Worm (Caenorhabditis elegans) whole organism, L1 larva: ENCODE data around the gene chtb-3.

ENCODE experiments used
- C04F5.9 ChIP-seq: sonication (generic microtip); optimal IDR thresholded peaks from 2 replicates; lab custom pipeline; 2016; ENCODE audit warnings: missing genetic modification characterization, missing compliant biosample characterization
- C34B4.2 ChIP-seq: sonication (generic microtip); optimal IDR thresholded peaks from 2 replicates; lab custom pipeline; 2017; ENCODE audit warnings: mild to moderate bottlenecking, missing genetic modification characterization, missing compliant biosample characterization
- F16B12.6 ChIP-seq: fragments of 150-350 bp; optimal IDR thresholded peaks from 2 replicates; lab custom pipeline; 2014; ENCODE audit warnings: missing biosample characterization, missing genetic modification characterization
- alr-1 ChIP-seq: fragments of 200-800 bp; sonication (Bioruptor generic); optimal IDR thresholded peaks from 2 replicates; lab custom pipeline; 2018; ENCODE audit warnings: borderline replicate concordance, mild to moderate bottlenecking, missing genetic modification characterization, missing compliant biosample characterization
- ama-1 ChIP-seq: fragments of 150-350 bp; optimal IDR thresholded peaks from 2 replicates; lab custom pipeline; 2014
- ceh-8 ChIP-seq: fragments of 200-800 bp; sonication (Bioruptor generic); optimal IDR thresholded peaks from 2 replicates; lab custom pipeline; 2018; ENCODE audit warnings: mild to moderate bottlenecking, missing genetic modification characterization, moderate library complexity, missing compliant biosample characterization
- ces-1 ChIP-seq: fragments of 150-350 bp; optimal IDR thresholded peaks from 2 replicates; lab custom pipeline; 2014; ENCODE audit warnings: missing biosample characterization, missing genetic modification reagents, missing genetic modification characterization
- dsc-1 ChIP-seq: sonication (generic microtip); optimal IDR thresholded peaks from 2 replicates; lab custom pipeline; 2016; ENCODE audit warnings: mild to moderate bottlenecking, missing genetic modification characterization, missing compliant biosample characterization
- efl-3 ChIP-seq: fragments of 200-800 bp; sonication (Bioruptor generic); optimal IDR thresholded peaks from 2 replicates; lab custom pipeline; 2018; ENCODE audit warnings: mild to moderate bottlenecking, missing genetic modification characterization, missing compliant biosample characterization
- egl-13 ChIP-seq: sonication (generic microtip); optimal IDR thresholded peaks from 2 replicates; lab custom pipeline; 2016; ENCODE audit warnings: missing genotype, missing genetic modification reagents, missing genetic modification characterization, missing compliant biosample characterization
- elt-2 ChIP-seq: sonication (generic microtip); optimal IDR thresholded peaks from 2 replicates; lab custom pipeline; 2016; ENCODE audit warnings: missing genetic modification characterization, mild to moderate bottlenecking, inconsistent platforms, missing compliant biosample characterization, missing genetic modification reagents
- fkh-10 ChIP-seq: sonication (generic microtip); optimal IDR thresholded peaks from 2 replicates; lab custom pipeline; 2017; ENCODE audit warnings: missing biosample characterization, missing genetic modification reagents, missing genetic modification characterization
- fos-1 ChIP-seq: fragments of 150-350 bp; optimal IDR thresholded peaks from 2 replicates; lab custom pipeline; 2014; ENCODE audit warnings: missing biosample characterization, missing genetic modification characterization
- grh-1 ChIP-seq: fragments of 200-800 bp; sonication (Bioruptor generic); IDR thresholded peaks from 2 replicates; pipeline ENCODE4 v1.3.6; 2022; ENCODE audit warnings: missing genetic modification reagents, missing genetic modification characterization, missing compliant biosample characterization
- hlh-4 ChIP-seq: sonication (generic microtip); optimal IDR thresholded peaks from 2 replicates; lab custom pipeline; 2016; ENCODE audit warnings: mild to moderate bottlenecking, missing genetic modification characterization, missing compliant biosample characterization
- hpl-2 ChIP-seq: fragments of 150-350 bp; optimal IDR thresholded peaks from 2 replicates; lab custom pipeline; 2014; ENCODE audit warnings: missing biosample characterization, missing genetic modification reagents, missing genetic modification characterization
- irx-1 ChIP-seq: sonication (generic microtip); optimal IDR thresholded peaks from 2 replicates; lab custom pipeline; 2016; ENCODE audit warnings: missing genetic modification characterization, missing compliant biosample characterization
- isw-1 ChIP-seq: fragments of 200-800 bp; sonication (Bioruptor generic); IDR thresholded peaks from 2 replicates; pipeline ENCODE4 v1.3.6; 2022; ENCODE audit warnings: missing genetic modification characterization, missing compliant biosample characterization
- lin-14 ChIP-seq: fragments of 200-800 bp; sonication (Bioruptor generic); optimal IDR thresholded peaks from 2 replicates; lab custom pipeline; 2018; ENCODE audit warnings: mild to moderate bottlenecking, missing genetic modification characterization, moderate library complexity, missing compliant biosample characterization
- lin-35 ChIP-seq, 2 experiments: fragments of 150-350 bp; optimal IDR thresholded peaks; 2 replicates each; lab custom pipeline; 2014; ENCODE audit warnings: missing biosample characterization in 2 of 2, missing genetic modification characterization in 2 of 2, missing genetic modification reagents in 2 of 2
- lsy-2 ChIP-seq, 2 experiments: fragments of 150-350 bp; optimal IDR thresholded peaks; 2 replicates each; lab custom pipeline; 2014; ENCODE audit warnings: missing biosample characterization in 2 of 2, missing genetic modification characterization in 2 of 2
- mab-9 ChIP-seq: fragments of 200-800 bp; sonication (Bioruptor generic); IDR thresholded peaks from 2 replicates; pipeline ENCODE4 v1.3.6; 2022; ENCODE audit warnings: missing genetic modification reagents, missing genetic modification characterization, missing compliant biosample characterization
- mdl-1 ChIP-seq, 2 experiments: fragments of 150-350 bp; optimal IDR thresholded peaks; 2 replicates each; lab custom pipeline; 2014 to 2017; ENCODE audit warnings: missing biosample characterization in 2 of 2, missing genetic modification characterization in 2 of 2, inconsistent platforms in 1 of 2
- mef-2 ChIP-seq: fragments of 150-350 bp; optimal IDR thresholded peaks from 2 replicates; lab custom pipeline; 2014; ENCODE audit warnings: missing biosample characterization, missing genetic modification characterization
- mep-1 ChIP-seq: fragments of 150-350 bp; optimal IDR thresholded peaks from 2 replicates; lab custom pipeline; 2014; ENCODE audit warnings: missing biosample characterization, missing genetic modification characterization
- nhr-11 ChIP-seq: fragments of 150-350 bp; optimal IDR thresholded peaks from 2 replicates; lab custom pipeline; 2014; ENCODE audit warnings: missing biosample characterization, missing genetic modification characterization
- nhr-12 ChIP-seq: sonication (generic microtip); optimal IDR thresholded peaks from 2 replicates; lab custom pipeline; 2017; ENCODE audit warnings: missing biosample characterization, missing genetic modification characterization
- nhr-20 ChIP-seq: sonication (generic microtip); optimal IDR thresholded peaks from 2 replicates; lab custom pipeline; 2016; ENCODE audit warnings: mild to moderate bottlenecking, missing genetic modification characterization, missing compliant biosample characterization
- nhr-237 ChIP-seq: fragments of 150-350 bp; optimal IDR thresholded peaks from 2 replicates; lab custom pipeline; 2014; ENCODE audit warnings: missing biosample characterization, missing genetic modification characterization
- nhr-28 ChIP-seq: fragments of 150-350 bp; optimal IDR thresholded peaks from 2 replicates; lab custom pipeline; 2014; ENCODE audit warnings: missing biosample characterization, missing genetic modification characterization
- nhr-76 ChIP-seq: sonication (generic microtip); optimal IDR thresholded peaks from 2 replicates; lab custom pipeline; 2017; ENCODE audit warnings: missing biosample characterization, missing genetic modification characterization
- nhr-90 ChIP-seq: sonication (generic microtip); optimal IDR thresholded peaks from 2 replicates; lab custom pipeline; 2016; ENCODE audit warnings: mild to moderate bottlenecking, missing genetic modification characterization, missing compliant biosample characterization; ENCODE audit not compliant: poor library complexity
- pqm-1 ChIP-seq: sonication (generic microtip); optimal IDR thresholded peaks from 3 replicates; lab custom pipeline; 2017; ENCODE audit warnings: missing biosample characterization, missing genetic modification characterization
- rnt-1 ChIP-seq: sonication (generic microtip); optimal IDR thresholded peaks from 2 replicates; lab custom pipeline; 2016; ENCODE audit warnings: mild to moderate bottlenecking, missing genetic modification characterization, moderate library complexity, missing compliant biosample characterization
- snpc-4 ChIP-seq: fragments of 150-350 bp; optimal IDR thresholded peaks from 2 replicates; lab custom pipeline; 2014; ENCODE audit warnings: missing biosample characterization, missing genetic modification characterization
- snu-23 ChIP-seq: sonication (generic microtip); optimal IDR thresholded peaks from 2 replicates; lab custom pipeline; 2016; ENCODE audit warnings: missing genetic modification characterization, missing compliant biosample characterization
- sox-4 ChIP-seq: sonication (generic microtip); optimal IDR thresholded peaks from 2 replicates; lab custom pipeline; 2016; ENCODE audit warnings: missing genetic modification characterization, missing compliant biosample characterization
- sptf-1 ChIP-seq: fragments of 150-350 bp; optimal IDR thresholded peaks from 2 replicates; lab custom pipeline; 2014; ENCODE audit warnings: missing biosample characterization, missing genetic modification characterization
- sup-37 ChIP-seq: fragments of 200-800 bp; sonication (Bioruptor generic); optimal IDR thresholded peaks from 2 replicates; lab custom pipeline; 2018; ENCODE audit warnings: mild to moderate bottlenecking, missing genetic modification characterization, missing compliant biosample characterization
- swsn-7 ChIP-seq: sonication (generic microtip); optimal IDR thresholded peaks from 2 replicates; lab custom pipeline; 2016; ENCODE audit warnings: missing genetic modification characterization, missing compliant biosample characterization
- tbx-2 ChIP-seq: sonication (generic microtip); optimal IDR thresholded peaks from 2 replicates; lab custom pipeline; 2016; ENCODE audit warnings: missing genetic modification characterization, missing compliant biosample characterization
- unc-30 ChIP-seq: sonication (generic microtip); optimal IDR thresholded peaks from 2 replicates; lab custom pipeline; 2017; ENCODE audit warnings: missing biosample characterization, missing genetic modification characterization
- unc-62 ChIP-seq: fragments of 150-350 bp; optimal IDR thresholded peaks from 2 replicates; lab custom pipeline; 2014; ENCODE audit warnings: missing biosample characterization, missing genetic modification reagents, missing genetic modification characterization
- unc-86 ChIP-seq: sonication (generic microtip); optimal IDR thresholded peaks from 2 replicates; lab custom pipeline; 2016; ENCODE audit warnings: missing genetic modification characterization, missing compliant biosample characterization
- xbp-1 ChIP-seq: sonication (generic microtip); optimal IDR thresholded peaks from 2 replicates; lab custom pipeline; 2016; ENCODE audit warnings: missing genetic modification characterization, missing compliant biosample characterization
- zag-1 ChIP-seq: fragments of 150-350 bp; optimal IDR thresholded peaks from 2 replicates; lab custom pipeline; 2014; ENCODE audit warnings: missing biosample characterization, missing genetic modification characterization
- zip-4 ChIP-seq: fragments of 200-800 bp; sonication (Bioruptor generic); optimal IDR thresholded peaks from 2 replicates; lab custom pipeline; 2018; ENCODE audit warnings: mild to moderate bottlenecking, missing genetic modification characterization, moderate library complexity, missing compliant biosample characterization
- ztf-11 ChIP-seq, 2 experiments: sonication (generic microtip); optimal IDR thresholded peaks; 2 replicates each; lab custom pipeline; 2016 to 2017; ENCODE audit warnings: missing genetic modification characterization in 2 of 2, missing biosample characterization in 1 of 2, missing compliant biosample characterization in 1 of 2
- ztf-4 ChIP-seq: fragments of 150-350 bp; optimal IDR thresholded peaks from 2 replicates; lab custom pipeline; 2014; ENCODE audit warnings: missing biosample characterization, missing genetic modification characterization

The chtb-3 gene

DNA sequence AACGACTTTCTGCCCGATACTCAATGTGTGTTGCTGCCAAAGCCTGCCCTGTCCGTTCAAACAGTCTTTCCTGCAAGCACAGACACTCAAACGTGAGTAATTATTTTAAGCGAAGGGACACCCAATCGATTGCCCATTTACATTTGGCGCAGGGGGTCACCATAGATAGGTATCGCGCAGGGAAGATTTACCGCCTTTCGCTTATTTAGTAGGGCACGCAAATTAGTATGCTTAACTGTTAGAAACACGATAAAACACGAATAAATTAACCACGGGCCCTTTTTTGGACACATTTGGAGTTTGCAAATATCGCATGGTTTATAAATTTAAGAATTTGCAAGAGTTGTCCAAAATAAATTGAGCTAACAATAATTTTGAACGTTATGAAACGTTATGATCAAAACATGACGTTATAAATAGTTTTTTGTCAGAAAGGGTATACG lies 23.0 kb downstream of the chtb-3 start (continued):
- TF ChIP-seq nhr-12 (peak; percentile 85), zip-4 (GFP tag; lab: Kevin White, UChicago) (peak; percentile 96), dsc-1 (tag; lab: Kevin White, UChicago) (peak; percentile 100), F16B12.6 (peak; percentile 61), fos-1 (tag; lab: Kevin White, UChicago) (peak; percentile 99)
- TF ChIP-seq, all 84 proteins: peak for 77

DNA sequence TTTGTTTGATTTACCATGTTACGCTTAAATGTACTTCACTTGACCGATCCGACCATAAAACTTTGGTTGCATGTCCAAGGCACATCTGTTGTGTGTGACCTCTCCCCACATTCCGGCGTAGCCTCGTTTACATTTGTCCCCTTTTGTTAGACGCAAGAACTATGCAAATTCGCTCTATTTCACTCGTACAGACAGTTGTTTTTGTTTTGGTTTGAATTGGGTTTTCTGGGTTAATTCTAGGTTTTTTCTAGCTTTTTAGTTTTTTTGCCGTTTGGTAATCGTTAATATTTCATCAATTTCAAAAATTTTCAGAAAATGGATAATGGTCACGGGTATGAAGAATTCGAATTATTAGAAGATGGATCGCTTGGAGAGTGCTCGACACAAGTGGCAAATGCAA lies 26.6 kb downstream of the chtb-3 start, which contains the start of gene mom-1:
mom-1 (plus strand) TSS at position 301 of the 400 bp plus-strand sequence.
- TF ChIP-seq lin-14 (GFP tag; lab: Kevin White, UChicago) (no peak), ceh-8 (GFP tag; lab: Kevin White, UChicago) (no peak), ama-1 (lab: Kevin White, UChicago) (no peak), nhr-12 (no peak), fos-1 (tag; lab: Kevin White, UChicago) (no peak), unc-30 (tag; lab: Kevin White, UChicago) (no peak), nhr-90 (tag; lab: Kevin White, UChicago) (no peak), lsy-2 (tag; optimal IDR thresholded peaks at IDR 0.05; lab: Kevin White, UChicago) (no peak), mep-1 (tag; lab: Kevin White, UChicago) (no peak), isw-1 (GFP tag; lab: Robert Waterston, UW) (no peak), nhr-76 (no peak), nhr-20 (tag; lab: Kevin White, UChicago) (no peak), nhr-28 (tag; lab: Kevin White, UChicago) (no peak), swsn-7 (no peak), ztf-11 (tag; optimal IDR thresholded peaks at IDR 0.05; lab: Kevin White, UChicago) (no peak), ces-1 (no peak)
- TF ChIP-seq, all 84 proteins: peak for 0

DNA sequence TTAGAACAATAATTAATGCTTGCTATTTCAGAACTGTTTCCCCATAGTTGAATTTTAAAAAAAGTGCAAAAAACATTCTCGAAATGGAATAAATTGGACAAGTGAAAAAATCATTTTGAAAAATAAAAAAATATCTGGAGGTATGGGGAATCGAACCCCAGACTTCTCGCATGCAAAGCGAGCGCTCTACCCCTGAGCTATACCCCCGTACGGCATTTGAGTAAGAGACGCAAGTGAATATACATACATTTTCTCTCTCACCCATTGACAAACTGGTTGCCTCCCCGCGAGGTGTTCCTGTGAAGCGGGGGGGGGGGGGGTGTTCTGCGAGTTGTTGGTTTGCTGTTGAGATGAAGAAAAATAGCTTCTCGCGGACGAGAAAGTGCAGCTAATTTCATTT lies 27.3 kb downstream of the chtb-3 start:
- TF ChIP-seq zip-4 (GFP tag; lab: Kevin White, UChicago) (peak; percentile 17), nhr-90 (tag; lab: Kevin White, UChicago) (peak; percentile 53), xbp-1 (tag; lab: Kevin White, UChicago) (peak; percentile 53), hlh-4 (tag; lab: Kevin White, UChicago) (no peak), unc-62 (no peak), unc-30 (tag; lab: Kevin White, UChicago) (no peak), ztf-4 (tag; lab: Kevin White, UChicago) (no peak), snpc-4 (tag; lab: Kevin White, UChicago) (no peak), C04F5.9 (tag; lab: Kevin White, UChicago) (no peak), nhr-28 (tag; lab: Kevin White, UChicago) (no peak), lin-35 (GFP tag; optimal IDR thresholded peaks at IDR 0.05; lab: Kevin White, UChicago) (peak; percentile 12 to 52), irx-1 (tag; lab: Kevin White, UChicago) (peak; percentile 15), lin-14 (GFP tag; lab: Kevin White, UChicago) (peak; percentile 46), sox-4 (tag; lab: Kevin White, UChicago) (no peak), egl-13 (tag; lab: Kevin White, UChicago) (peak; percentile 31), sptf-1 (no peak), ama-1 (lab: Kevin White, UChicago) (no peak), C34B4.2 (tag; lab: Kevin White, UChicago) (no peak), tbx-2 (tag; lab: Kevin White, UChicago) (peak; percentile 33), alr-1 (tag; lab: Kevin White, UChicago) (no peak), hpl-2 (no peak), nhr-76 (no peak), dsc-1 (tag; lab: Kevin White, UChicago) (peak; percentile 59), efl-3 (GFP tag; lab: Kevin White, UChicago) (no peak), grh-1 (GFP tag; lab: Robert Waterston, UW) (0 out of 2 replicates have a peak, but pooled peaks have one; percentile 37), sup-37 (no peak), mef-2 (tag; lab: Kevin White, UChicago) (no peak), nhr-237 (tag; lab: Kevin White, UChicago) (no peak), pqm-1 (tag; lab: Kevin White, UChicago) (no peak), nhr-11 (tag; lab: Kevin White, UChicago) (no peak), elt-2 (tag; lab: Kevin White, UChicago) (peak; percentile 1), mab-9 (GFP tag; lab: Robert Waterston, UW) (no peak), rnt-1 (tag; lab: Kevin White, UChicago) (peak; percentile 41), mdl-1 (tag; optimal IDR thresholded peaks at IDR 0.05; lab: Kevin White, UChicago) (peak in 1 of 2 experiments; percentile 43), snu-23 (GFP tag; lab: Kevin White, UChicago) (peak; percentile 68), zag-1 (tag; lab: Kevin White, UChicago) (no peak), lsy-2 (tag; optimal IDR thresholded peaks at IDR 0.05; lab: Kevin White, UChicago) (peak; percentile 7 to 40), unc-86 (no peak), fkh-10 (GFP tag; lab: Kevin White, UChicago) (no peak)
